Worm (Caenorhabditis elegans) whole organism, L4/young adult: ENCODE measurements around the gene K08H10.6.

ENCODE experiments used
- W03F9.2 ChIP-seq: fragments of 150-350 bp; optimal IDR thresholded peaks from 2 replicates; lab custom pipeline; 2014; ENCODE audit warnings: missing biosample characterization, missing genetic modification characterization
- him-1 ChIP-seq: sonication (generic microtip); optimal IDR thresholded peaks from 2 replicates; lab custom pipeline; 2016; ENCODE audit warnings: missing genotype, missing genetic modification reagents, missing genetic modification characterization, missing compliant biosample characterization

DNA sequence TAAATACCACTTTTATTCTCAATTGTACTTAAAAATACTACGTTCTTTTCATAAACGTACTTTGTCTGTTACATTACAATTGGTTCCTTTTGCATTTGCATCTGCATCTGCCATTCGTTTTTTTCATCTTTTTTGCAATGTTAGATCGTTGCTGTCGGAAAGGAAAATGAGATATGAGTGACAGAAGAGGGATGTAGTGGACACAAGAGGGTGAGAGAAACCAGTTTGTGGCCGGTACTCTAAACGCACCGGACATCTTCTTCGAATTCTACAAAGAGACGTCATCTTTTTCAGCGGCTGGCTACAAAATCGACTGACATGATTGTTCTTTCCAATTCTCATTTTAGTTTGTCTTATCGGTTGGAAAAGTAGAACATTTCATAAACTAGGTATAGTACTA is 7.0 kb upstream of the K08H10.6 start:
- TF ChIP-seq him-1 (tag; lab: Kevin White, UChicago) (no peak), W03F9.2 (no peak)
